Fruit fly (Drosophila melanogaster): ENCODE measurements around the gene dsb.

DNA sequence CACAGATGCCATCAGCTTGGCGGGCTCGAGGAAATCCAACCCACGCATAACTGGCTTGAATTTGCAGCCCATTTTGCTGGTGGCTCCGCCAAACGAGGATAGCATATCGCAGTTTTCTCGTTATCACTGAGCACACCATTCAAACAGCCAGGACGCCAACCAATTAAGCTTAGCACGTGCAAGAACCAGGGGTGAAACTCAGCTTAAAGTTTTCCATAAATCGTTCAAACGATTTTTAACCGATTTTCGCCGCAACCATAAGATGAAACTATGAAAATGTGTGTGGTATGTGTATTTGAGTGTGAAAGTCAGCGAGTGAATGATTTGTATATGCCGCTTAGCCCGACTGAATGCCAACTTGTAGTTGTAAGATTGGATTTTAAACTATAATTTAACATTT is 19.1 kb downstream of the dsb start:
- TF ChIP-seq CG8632 (GFP tag; optimal IDR thresholded peaks at IDR 0.05) (no peak), Ets21C (GFP tag; optimal IDR thresholded peaks at IDR 0.05) (no peak), acj6 (GFP tag; optimal IDR thresholded peaks at IDR 0.05) (no peak)
